Worm (Caenorhabditis elegans): Measurements from ENCODE around the gene B0513.90.

DNA sequence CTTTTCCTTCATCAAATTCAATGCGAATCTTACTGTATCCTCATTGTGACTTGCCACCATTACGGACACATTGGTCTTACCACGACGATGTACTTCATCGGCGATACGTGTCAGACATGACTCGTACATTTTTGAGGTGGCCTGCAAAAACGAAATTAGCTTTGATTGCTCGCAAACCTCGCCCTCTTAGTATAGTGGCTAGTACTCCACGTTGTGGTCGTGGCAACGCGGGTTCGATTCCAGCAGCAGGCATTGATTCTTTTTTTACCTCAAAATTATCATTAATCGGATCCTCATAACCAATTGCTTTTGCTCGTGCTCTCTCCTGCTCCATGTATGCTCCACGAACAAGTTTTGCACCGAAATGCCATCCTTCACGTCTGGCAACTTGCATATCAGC, 3.2 kb downstream of the B0513.90 start:
- TF ChIP-seq alr-1 (tag; optimal IDR thresholded peaks at IDR 0.05; ENCODE audit: borderline replicate concordance) = no peak
- no peak for TF ChIP-seq nhr-77 (tag; optimal IDR thresholded peaks at IDR 0.05)

Measured in whole organism, L1 larva.